Fruit fly (Drosophila melanogaster): ENCODE measurements around the gene hyx.

DNA sequence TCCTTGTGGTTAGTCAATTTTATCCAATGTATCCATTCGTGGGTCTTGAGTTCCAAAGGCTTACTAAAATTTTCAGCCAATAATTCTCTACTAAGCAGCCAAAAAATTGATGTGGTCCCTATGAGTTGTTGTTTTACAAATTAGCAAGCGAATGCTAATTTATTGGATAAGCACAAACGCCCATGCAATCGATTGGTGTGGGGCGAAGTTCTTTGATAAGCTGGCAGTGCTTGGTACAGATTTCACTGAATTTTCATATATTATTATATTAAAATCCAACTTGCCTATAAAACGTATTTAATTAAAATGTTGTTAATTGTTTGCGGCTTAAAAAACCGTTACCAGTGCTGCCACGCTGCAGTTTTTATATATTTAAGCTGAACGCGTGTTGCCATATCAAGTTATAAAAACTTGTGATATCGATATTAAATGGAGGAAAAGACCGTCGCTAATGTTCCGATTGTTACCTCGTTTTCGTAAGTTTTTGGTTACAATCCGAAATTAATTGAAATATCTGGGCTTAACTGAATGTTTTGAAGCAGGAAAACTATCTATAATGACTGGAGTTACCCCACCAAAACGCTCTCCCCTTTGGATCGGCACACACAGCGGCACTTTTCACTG lies 34.8 kb upstream of the hyx start, which contains the start of the genes CG31100 and CG11980:
- no peak for TF ChIP-seq fd96Ca (GFP tag; IDR thresholded peaks at IDR 0.05)
- no peak for TF ChIP-seq CG12605 (GFP tag; IDR thresholded peaks at IDR 0.05)
- TF ChIP-seq Pif1B (GFP tag; optimal IDR thresholded peaks at IDR 0.05), result no peak
- TF ChIP-seq Ets98B (GFP tag; IDR thresholded peaks at IDR 0.05), result no peak
- TF ChIP-seq Snoo (tag; optimal IDR thresholded peaks at IDR 0.05), result no peak
- TF ChIP-seq CG34367 (tag; optimal IDR thresholded peaks at IDR 0.05), result no peak
- no peak for TF ChIP-seq CG8301 (tag; optimal IDR thresholded peaks at IDR 0.05)
- no peak for TF ChIP-seq CG17806 (tag; optimal IDR thresholded peaks at IDR 0.05)
- TF ChIP-seq CG4496 (GFP tag; IDR thresholded peaks at IDR 0.05), result no peak
- TF ChIP-seq CG13204 (GFP tag; optimal IDR thresholded peaks at IDR 0.05), result no peak

All from whole organism, pupa.